Worm (Caenorhabditis elegans) whole organism, early embryonic: ENCODE measurements around the gene osgn-1.
A peak's percentile ranks its signal among the peaks of the same experiment; 100 is the strongest.
"Not testable (repeated sequence)": the region's sequence is repeated elsewhere in the genome, so short reads cannot be mapped to it uniquely, and the experiment has no call there.

ENCODE experiments used
- B0310.2 ChIP-seq: sonication (generic microtip); optimal IDR thresholded peaks from 2 replicates; lab custom pipeline; 2016; ENCODE audit warnings: mild to moderate bottlenecking, missing genetic modification characterization, missing compliant biosample characterization
- F13C5.2 ChIP-seq: sonication (generic microtip); optimal IDR thresholded peaks from 2 replicates; lab custom pipeline; 2017; ENCODE audit warnings: mild to moderate bottlenecking, missing genetic modification characterization, inconsistent platforms, missing compliant biosample characterization
- aly-1 ChIP-seq: sonication (generic microtip); optimal IDR thresholded peaks from 2 replicates; lab custom pipeline; 2016; ENCODE audit warnings: missing genetic modification characterization, missing compliant biosample characterization
- ama-1 ChIP-seq: fragments of 150-350 bp; optimal IDR thresholded peaks from 2 replicates; lab custom pipeline; 2014
- ceh-13 ChIP-seq: fragments of 200-800 bp; sonication (Bioruptor generic); optimal IDR thresholded peaks from 2 replicates; lab custom pipeline; 2018; ENCODE audit warnings: mild to moderate bottlenecking, missing genetic modification characterization, missing compliant biosample characterization
- ceh-36 ChIP-seq: sonication (generic microtip); optimal IDR thresholded peaks from 2 replicates; lab custom pipeline; 2016; ENCODE audit warnings: missing genetic modification characterization, inconsistent platforms, missing compliant biosample characterization
- ets-7 ChIP-seq: sonication (generic microtip); optimal IDR thresholded peaks from 2 replicates; lab custom pipeline; 2016; ENCODE audit warnings: missing genotype, missing genetic modification characterization, missing compliant biosample characterization
- flt-1 ChIP-seq: fragments of 200-800 bp; sonication (Bioruptor generic); IDR thresholded peaks from 2 replicates; pipeline ENCODE4 v1.3.6; 2022; ENCODE audit warnings: missing genetic modification characterization, missing compliant biosample characterization
- hmbx-1 ChIP-seq: sonication (generic microtip); optimal IDR thresholded peaks from 2 replicates; lab custom pipeline; 2016; ENCODE audit warnings: mild to moderate bottlenecking, missing genetic modification characterization, missing compliant biosample characterization
- hmg-4 ChIP-seq: fragments of 200-800 bp; sonication (Bioruptor generic); optimal IDR thresholded peaks from 2 replicates; lab custom pipeline; 2018; ENCODE audit warnings: mild to moderate bottlenecking, missing genetic modification characterization, missing compliant biosample characterization
- hnd-1 ChIP-seq: sonication (generic microtip); optimal IDR thresholded peaks from 2 replicates; lab custom pipeline; 2016; ENCODE audit warnings: missing genetic modification characterization, missing compliant biosample characterization
- pes-1 ChIP-seq: fragments of 200-800 bp; sonication (Bioruptor generic); IDR thresholded peaks from 2 replicates; pipeline ENCODE4 v1.3.6; 2022; ENCODE audit warnings: missing genetic modification reagents, missing genetic modification characterization, missing compliant biosample characterization
- scrt-1 ChIP-seq: fragments of 200-800 bp; sonication (Bioruptor generic); IDR thresholded peaks from 2 replicates; pipeline ENCODE4 v1.3.6; 2022; ENCODE audit warnings: missing genetic modification characterization, missing compliant biosample characterization
- sea-1 ChIP-seq: fragments of 200-800 bp; sonication (Bioruptor generic); conservative IDR thresholded peaks from 2 replicates; pipeline ENCODE4 v1.3.6; 2022; ENCODE audit warnings: missing genetic modification characterization, missing compliant biosample characterization
- tbx-11 ChIP-seq: fragments of 200-800 bp; sonication (Bioruptor generic); IDR thresholded peaks from 2 replicates; pipeline ENCODE4 v1.3.6; 2022; ENCODE audit warnings: missing genetic modification characterization, missing compliant biosample characterization
- tbx-37 ChIP-seq: fragments of 200-800 bp; sonication (Bioruptor generic); conservative IDR thresholded peaks from 2 replicates; pipeline ENCODE4 v1.3.6; 2022; ENCODE audit warnings: missing genetic modification reagents, missing genetic modification characterization, missing compliant biosample characterization
- tra-4 ChIP-seq: sonication (generic microtip); optimal IDR thresholded peaks from 2 replicates; lab custom pipeline; 2017; ENCODE audit warnings: missing genetic modification characterization, missing compliant biosample characterization

Gene osgn-1

DNA sequence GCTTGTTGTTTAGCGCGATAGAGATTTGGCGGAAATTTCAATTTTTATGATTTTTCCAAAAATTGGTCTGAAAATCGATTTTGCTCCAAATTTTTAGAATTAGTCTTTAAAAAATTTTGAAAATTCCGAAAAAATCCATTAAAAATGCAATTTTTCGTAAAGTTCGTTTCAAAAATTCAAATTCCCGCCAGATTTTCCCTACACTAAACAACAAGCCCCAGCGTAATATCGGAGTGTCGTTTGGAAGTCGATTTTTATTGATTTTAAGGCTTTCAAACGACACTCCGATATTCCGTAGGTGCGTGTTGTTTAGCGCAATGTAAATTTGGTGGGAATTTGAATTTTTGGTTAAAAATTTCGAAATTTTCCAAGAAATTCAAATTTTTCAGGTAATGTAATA is 30.5 kb upstream of the osgn-1 start:
- TF ChIP-seq tra-4 (no peak), tbx-37 (GFP tag; lab: Robert Waterston, UW) (no peak), F13C5.2 (tag; lab: Kevin White, UChicago) (no peak), tbx-11 (GFP tag; lab: Robert Waterston, UW) (no peak)

DNA sequence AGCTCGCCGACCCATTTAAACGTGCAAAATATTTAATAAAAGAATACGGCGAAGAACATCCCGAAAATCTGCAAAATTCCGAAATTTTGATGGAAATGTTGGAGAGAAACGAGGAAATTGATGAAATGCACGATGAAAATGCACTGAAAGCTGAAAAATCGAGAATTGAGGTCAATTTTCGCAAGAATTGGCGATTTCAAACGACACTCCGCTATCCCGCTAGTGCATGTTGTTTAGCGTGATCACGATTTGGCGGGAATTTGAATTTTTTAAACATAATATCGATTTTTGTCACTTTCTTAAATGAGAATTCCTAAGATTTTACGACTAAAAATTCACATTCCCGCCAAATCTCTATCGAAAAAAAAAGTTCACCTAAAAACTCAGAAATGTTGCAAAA is 29.6 kb upstream of the osgn-1 start:
- TF ChIP-seq tbx-37 (GFP tag; lab: Robert Waterston, UW) (no peak), tra-4 (no peak)

DNA sequence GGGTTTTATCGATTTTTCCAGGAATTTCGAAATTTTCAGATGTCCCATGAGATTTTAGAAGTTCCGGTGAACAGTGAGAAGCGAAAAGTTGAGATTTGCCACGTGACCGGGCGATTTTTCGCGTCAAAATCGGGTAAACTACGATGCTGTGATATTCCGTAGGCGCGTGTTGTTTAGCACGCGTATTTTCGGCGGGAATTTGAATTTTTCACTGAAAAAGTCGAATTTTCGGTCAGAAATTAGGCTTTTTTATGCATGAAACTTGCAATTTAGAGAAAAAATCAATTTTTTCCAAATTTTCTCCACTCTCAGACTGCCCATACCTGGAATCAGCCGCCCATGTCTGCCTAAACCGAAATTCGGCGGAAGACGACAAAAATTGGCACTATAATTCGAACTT is 28.8 kb upstream of the osgn-1 start, which contains the start of gene tsen-34:
tsen-34 (plus strand) TSS at position 34 of the 400 bp plus-strand sequence.
- TF ChIP-seq flt-1 (GFP tag; lab: Robert Waterston, UW) (no peak), ets-7 (tag; lab: Kevin White, UChicago) (no peak), ama-1 (peak; percentile 4), pes-1 (no peak), tbx-11 (GFP tag; lab: Robert Waterston, UW) (no peak), tra-4 (no peak)

DNA sequence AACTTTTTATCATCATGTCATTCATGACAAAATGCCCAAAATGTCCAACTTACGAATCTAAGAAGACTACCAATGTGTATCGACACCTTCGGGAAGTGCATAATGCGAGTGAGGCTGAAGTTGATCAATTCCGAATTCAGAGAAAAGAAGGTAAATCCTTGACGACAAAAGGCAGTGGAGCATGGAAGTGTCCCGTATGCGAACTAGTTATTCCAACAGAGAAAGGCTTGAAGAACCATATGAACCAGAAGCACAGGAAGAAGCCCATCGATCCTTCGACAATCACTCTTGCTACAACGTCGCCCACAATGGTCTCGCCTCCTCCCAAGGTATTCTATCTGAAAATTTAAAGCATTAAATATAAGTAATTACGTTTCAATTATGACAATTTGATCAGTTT is 21.1 kb upstream of the osgn-1 start, which contains the start of gene K08D10.11:
K08D10.11 (minus strand) TSS at position 101 of the 400 bp plus-strand sequence.
- not testable (repeated sequence) for TF ChIP-seq hmg-4 (GFP tag; lab: Kevin White, UChicago); ama-1; sea-1 (GFP tag; lab: Robert Waterston, UW)

DNA sequence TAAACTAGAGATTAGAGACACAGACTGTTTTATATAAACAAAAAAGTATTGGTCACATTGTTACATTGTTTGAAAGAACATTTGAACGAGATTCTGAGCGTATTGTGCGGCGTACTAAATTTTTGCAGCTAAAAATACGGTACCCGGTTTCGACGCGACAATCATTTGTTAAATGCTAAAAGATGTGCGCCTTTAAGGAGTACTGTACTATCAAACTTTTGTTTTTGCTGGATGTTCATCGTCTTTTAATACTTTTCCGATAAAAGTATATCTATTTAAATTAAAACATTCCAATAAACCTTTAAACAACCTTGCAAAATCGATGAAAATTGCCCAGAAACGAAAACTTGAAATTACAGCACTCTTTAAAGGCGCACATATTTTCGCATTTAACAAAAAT is 10.5 kb upstream of the osgn-1 start, which contains the start of gene K06B9.6:
K06B9.6 (minus strand) TSS at position 101 of the 400 bp plus-strand sequence.
- not testable (repeated sequence) for TF ChIP-seq tbx-37 (GFP tag; lab: Robert Waterston, UW); aly-1 (tag; lab: Kevin White, UChicago); tra-4

DNA sequence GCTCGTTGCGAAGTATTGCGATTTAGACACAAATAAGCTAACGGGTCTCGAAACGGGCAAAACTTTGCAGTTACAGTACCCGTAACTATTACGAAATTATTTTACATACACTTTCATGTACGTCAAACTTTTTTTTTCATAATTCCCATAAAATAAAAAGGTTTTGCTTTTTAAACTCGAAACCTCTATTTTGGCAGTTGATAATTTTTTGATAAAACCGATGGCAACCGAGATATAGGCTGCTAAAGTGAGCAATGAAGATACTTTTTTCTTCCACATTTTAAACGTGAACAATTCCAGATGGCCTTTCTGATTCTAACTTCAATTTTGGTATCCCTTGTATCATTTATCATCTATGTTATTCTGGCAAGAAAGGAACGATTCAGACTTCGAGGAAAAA is 10.0 kb upstream of the osgn-1 start, which contains the start of gene cyp-25A6:
cyp-25A6 (plus strand) TSS at position 301 of the 400 bp plus-strand sequence.
- not testable (repeated sequence) for TF ChIP-seq ets-7 (tag; lab: Kevin White, UChicago); pes-1; sea-1 (GFP tag; lab: Robert Waterston, UW)

DNA sequence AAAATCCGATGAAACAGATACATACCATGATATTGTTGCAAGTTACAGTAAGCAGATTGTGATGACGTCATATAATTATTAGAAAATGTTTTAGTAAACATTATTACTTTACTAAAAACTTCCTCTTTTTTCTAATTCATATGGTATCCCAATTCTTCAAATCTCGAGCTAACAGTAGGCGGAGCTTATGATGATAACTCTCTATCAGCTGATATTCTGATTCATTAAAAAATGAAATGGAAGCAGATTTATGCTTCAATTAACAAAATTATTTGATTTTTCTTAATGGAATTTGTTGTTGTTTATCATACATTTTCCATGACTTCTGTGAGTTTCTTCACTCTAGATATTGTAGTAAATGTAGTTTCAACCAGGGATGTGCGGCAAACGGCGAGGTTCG is 2.9 kb upstream of the osgn-1 start, which contains the start of gene pax-2:
pax-2 (minus strand) TSS at position 101 of the 400 bp plus-strand sequence.
- no peak for TF ChIP-seq ceh-13 (GFP tag; lab: Kevin White, UChicago)
- no peak for TF ChIP-seq tbx-37 (GFP tag; lab: Robert Waterston, UW)
- TF ChIP-seq hnd-1 (tag; lab: Kevin White, UChicago) = no peak
- no peak for TF ChIP-seq hmg-4 (GFP tag; lab: Kevin White, UChicago)

DNA sequence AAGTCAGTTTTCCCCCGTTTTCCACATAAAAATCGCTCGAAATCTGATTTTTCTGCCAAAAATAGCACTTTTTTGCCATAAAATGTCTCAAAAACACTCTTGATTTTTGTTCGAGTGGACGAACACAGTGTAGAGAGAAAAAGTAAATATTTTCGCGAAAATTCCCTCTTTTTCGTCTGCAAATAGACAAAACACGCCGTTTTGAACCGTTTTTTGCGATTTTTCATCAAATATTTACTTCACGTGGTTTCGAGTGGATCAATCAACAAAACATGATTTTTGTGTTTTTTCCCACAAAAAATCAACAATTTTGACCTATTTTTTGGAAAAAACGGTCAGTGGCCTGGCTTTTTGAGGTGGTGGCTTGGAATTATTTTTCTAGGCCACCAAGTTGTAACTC is 1.9 kb downstream of the osgn-1 start:
- TF ChIP-seq aly-1 (tag; lab: Kevin White, UChicago) = no peak
- no peak for TF ChIP-seq scrt-1
- no peak for TF ChIP-seq B0310.2 (tag; lab: Kevin White, UChicago)
- TF ChIP-seq ama-1 = no peak
- no peak for TF ChIP-seq tbx-11 (GFP tag; lab: Robert Waterston, UW)
- TF ChIP-seq hnd-1 (tag; lab: Kevin White, UChicago) = no peak
- TF ChIP-seq tra-4 = no peak
- TF ChIP-seq pes-1 = no peak
- TF ChIP-seq flt-1 (GFP tag; lab: Robert Waterston, UW) = no peak

DNA sequence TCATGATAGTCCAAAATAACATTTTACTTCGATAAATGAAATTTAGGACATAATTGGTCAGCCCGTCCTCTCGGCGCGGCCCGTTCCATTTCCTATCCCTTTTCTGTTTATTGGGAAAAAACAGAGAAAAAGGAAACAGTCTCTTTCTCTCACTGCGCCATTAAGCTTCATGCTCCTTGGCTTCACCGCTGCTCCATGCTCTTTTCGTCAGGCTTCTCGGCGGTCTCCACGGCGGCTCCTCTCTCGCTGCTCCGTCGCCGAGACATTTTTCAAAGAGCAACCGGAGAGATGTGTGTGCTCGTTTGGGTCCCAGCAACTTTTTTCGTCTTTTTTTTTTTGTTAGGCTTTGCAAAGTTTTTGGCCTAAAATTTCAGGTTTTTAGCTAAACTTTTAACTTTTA is 3.7 kb downstream of the osgn-1 start:
- no peak for TF ChIP-seq flt-1 (GFP tag; lab: Robert Waterston, UW)
- no peak for TF ChIP-seq hmg-4 (GFP tag; lab: Kevin White, UChicago)
- TF ChIP-seq ceh-13 (GFP tag; lab: Kevin White, UChicago) = no peak
- TF ChIP-seq tra-4 = no peak
- TF ChIP-seq hnd-1 (tag; lab: Kevin White, UChicago) = no peak
- no peak for TF ChIP-seq pes-1
- TF ChIP-seq scrt-1 = no peak
- TF ChIP-seq tbx-11 (GFP tag; lab: Robert Waterston, UW) = no peak
- no peak for TF ChIP-seq ceh-36
- no peak for TF ChIP-seq F13C5.2 (tag; lab: Kevin White, UChicago)

DNA sequence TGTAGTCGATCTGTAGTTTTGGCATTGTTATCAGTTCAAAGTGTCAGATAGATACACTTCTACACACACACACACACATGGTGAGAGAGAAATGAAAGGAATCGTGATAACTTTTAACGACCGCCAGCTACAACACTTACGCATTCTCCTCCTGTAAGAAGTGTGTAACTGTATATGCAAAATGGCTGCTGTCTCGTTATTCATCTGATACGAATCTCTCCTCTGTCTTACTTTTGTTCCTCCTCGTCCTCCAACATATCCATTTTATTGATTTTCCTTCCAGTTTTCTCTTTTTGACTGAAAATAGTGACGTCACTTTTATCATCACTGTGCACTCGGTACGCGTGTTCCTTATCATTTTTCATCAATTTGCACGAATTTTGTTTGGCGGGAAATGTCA is 5.5 kb downstream of the osgn-1 start:
- no peak for TF ChIP-seq ama-1
- TF ChIP-seq tra-4 = no peak
- TF ChIP-seq tbx-11 (GFP tag; lab: Robert Waterston, UW) = no peak
- TF ChIP-seq aly-1 (tag; lab: Kevin White, UChicago) = no peak
- no peak for TF ChIP-seq pes-1
- no peak for TF ChIP-seq hnd-1 (tag; lab: Kevin White, UChicago)
- TF ChIP-seq hmbx-1 (tag; lab: Kevin White, UChicago) = no peak
- TF ChIP-seq tbx-37 (GFP tag; lab: Robert Waterston, UW) = no peak
- TF ChIP-seq B0310.2 (tag; lab: Kevin White, UChicago) = no peak
- no peak for TF ChIP-seq F13C5.2 (tag; lab: Kevin White, UChicago)
- no peak for TF ChIP-seq scrt-1
- no peak for TF ChIP-seq hmg-4 (GFP tag; lab: Kevin White, UChicago)
- TF ChIP-seq ceh-13 (GFP tag; lab: Kevin White, UChicago) = no peak
